Fruit fly (Drosophila melanogaster) whole organism: ENCODE data around the gene Gr22c.

Source experiments
- CG8478 ChIP-seq: fragments of >200 bp; optimal IDR thresholded peaks from 2 replicates; lab custom pipeline; 2018; ENCODE audit warnings: inconsistent platforms
- Dll ChIP-seq: fragments of >200 bp; optimal IDR thresholded peaks from 2 replicates; lab custom pipeline; 2017
- EcR ChIP-seq, 2 experiments: fragments of >200 bp; optimal IDR thresholded peaks; 2 replicates each; lab custom pipeline; 2017; ENCODE audit warnings: missing biosample characterization in 2 of 2, missing genetic modification characterization in 2 of 2, missing genetic modification reagents in 2 of 2
- pan ChIP-seq: fragments of >200 bp; optimal IDR thresholded peaks from 2 replicates; lab custom pipeline; 2017
- psq ChIP-seq: fragments of >200 bp; optimal IDR thresholded peaks from 2 replicates; lab custom pipeline; 2017
- usp ChIP-seq: fragments of >200 bp; optimal IDR thresholded peaks from 2 replicates; lab custom pipeline; 2017; ENCODE audit warnings: missing biosample characterization, missing genetic modification characterization, mixed read lengths

- TF ChIP-seq pan (lab: Kevin White, UChicago) (no peak), EcR (GFP tag; optimal IDR thresholded peaks at IDR 0.05; lab: Kevin White, UChicago) (no peak), psq (lab: Kevin White, UChicago) (no peak), Dll (lab: Kevin White, UChicago) (no peak), CG8478 (lab: Kevin White, UChicago) (no peak), usp (GFP tag; lab: Kevin White, UChicago) (no peak)
Measured at dm6 chr2L:1832465-1832864, 40.8 kb upstream of the Gr22c start, which contains the start of gene c-cup.
